Worm (Caenorhabditis elegans): ENCODE measurements around the gene sftb-1.

DNA sequence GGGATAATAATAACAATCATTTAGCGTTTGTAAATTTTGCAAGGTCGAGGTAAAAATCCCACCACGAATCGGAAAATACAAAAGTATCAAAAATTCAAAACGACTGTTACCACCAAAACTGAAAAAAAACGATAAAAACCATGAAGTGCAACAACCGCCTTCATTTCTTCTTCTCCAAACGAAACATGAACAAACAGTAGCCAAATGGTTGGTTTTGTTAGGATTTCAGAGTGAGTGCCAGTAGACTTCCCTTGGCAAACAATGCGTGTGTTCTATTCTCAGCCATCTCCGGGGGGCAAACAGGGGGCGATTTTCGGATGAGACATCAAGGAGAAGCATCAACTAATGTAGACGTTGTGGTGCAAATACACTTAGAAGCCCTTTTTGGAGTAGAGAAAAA is 44.3 kb downstream of the sftb-1 start:
- TF ChIP-seq F13C5.2 (tag; optimal IDR thresholded peaks at IDR 0.05) = no peak
- no peak for TF ChIP-seq B0310.2 (tag; optimal IDR thresholded peaks at IDR 0.05)
- TF ChIP-seq ama-1 (optimal IDR thresholded peaks at IDR 0.05) = no peak
- no peak for TF ChIP-seq hnd-1 (tag; optimal IDR thresholded peaks at IDR 0.05)
- no peak for TF ChIP-seq flt-1 (GFP tag; IDR thresholded peaks at IDR 0.05)
